Worm (Caenorhabditis elegans) whole organism, L1 larva: Measurements from ENCODE around the gene fbf-2.

ENCODE experiments used
- C04F5.9 ChIP-seq: sonication (generic microtip); optimal IDR thresholded peaks from 2 replicates; lab custom pipeline; 2016; ENCODE audit warnings: missing genetic modification characterization, missing compliant biosample characterization
- C16A3.4 ChIP-seq: fragments of 150-350 bp; optimal IDR thresholded peaks from 2 replicates; lab custom pipeline; 2014; ENCODE audit warnings: missing biosample characterization, missing genetic modification characterization
- C34B4.2 ChIP-seq: sonication (generic microtip); optimal IDR thresholded peaks from 2 replicates; lab custom pipeline; 2017; ENCODE audit warnings: mild to moderate bottlenecking, missing genetic modification characterization, missing compliant biosample characterization
- F16B12.6 ChIP-seq: fragments of 150-350 bp; optimal IDR thresholded peaks from 2 replicates; lab custom pipeline; 2014; ENCODE audit warnings: missing biosample characterization, missing genetic modification characterization
- alr-1 ChIP-seq: fragments of 200-800 bp; sonication (Bioruptor generic); optimal IDR thresholded peaks from 2 replicates; lab custom pipeline; 2018; ENCODE audit warnings: borderline replicate concordance, mild to moderate bottlenecking, missing genetic modification characterization, missing compliant biosample characterization
- ama-1 ChIP-seq: fragments of 150-350 bp; optimal IDR thresholded peaks from 2 replicates; lab custom pipeline; 2014
- blmp-1 ChIP-seq: fragments of 150-350 bp; optimal IDR thresholded peaks from 2 replicates; lab custom pipeline; 2014; ENCODE audit warnings: missing biosample characterization, missing genetic modification characterization
- ceh-63 ChIP-seq: fragments of 200-800 bp; sonication (Bioruptor generic); optimal IDR thresholded peaks from 2 replicates; lab custom pipeline; 2018; ENCODE audit warnings: mild to moderate bottlenecking, missing genetic modification characterization, missing compliant biosample characterization
- ceh-88 ChIP-seq: fragments of 200-800 bp; sonication (Bioruptor generic); IDR thresholded peaks from 2 replicates; pipeline ENCODE4 v1.3.6; 2022; ENCODE audit warnings: missing genetic modification characterization, missing compliant biosample characterization
- ceh-90 ChIP-seq: sonication (generic microtip); optimal IDR thresholded peaks from 2 replicates; lab custom pipeline; 2016; ENCODE audit warnings: missing genetic modification characterization, missing compliant biosample characterization
- ces-1 ChIP-seq: fragments of 150-350 bp; optimal IDR thresholded peaks from 2 replicates; lab custom pipeline; 2014; ENCODE audit warnings: missing biosample characterization, missing genetic modification reagents, missing genetic modification characterization
- efl-3 ChIP-seq: fragments of 200-800 bp; sonication (Bioruptor generic); optimal IDR thresholded peaks from 2 replicates; lab custom pipeline; 2018; ENCODE audit warnings: mild to moderate bottlenecking, missing genetic modification characterization, missing compliant biosample characterization
- egl-27 ChIP-seq, 2 experiments: fragments of 150-350 bp in 1 of 2; sonication (generic microtip); optimal IDR thresholded peaks; 3 replicates each; lab custom pipeline; 2017 to 2018; ENCODE audit warnings: missing biosample characterization in 2 of 2, missing genetic modification characterization in 2 of 2, missing genetic modification reagents in 2 of 2
- elt-3 ChIP-seq, 6 experiments: fragments of 150-350 bp in 1 of 6; sonication (generic microtip); optimal IDR thresholded peaks; 2 replicates each; lab custom pipeline; 2017 to 2018; ENCODE audit warnings: missing biosample characterization in 6 of 6, missing genetic modification characterization in 6 of 6, inconsistent platforms in 1 of 6
- ets-5 ChIP-seq: fragments of 200-800 bp; sonication (Bioruptor generic); IDR thresholded peaks from 2 replicates; pipeline ENCODE4 v1.3.6; 2022; ENCODE audit warnings: missing genetic modification characterization, missing compliant biosample characterization
- fkh-10 ChIP-seq: sonication (generic microtip); optimal IDR thresholded peaks from 2 replicates; lab custom pipeline; 2017; ENCODE audit warnings: missing biosample characterization, missing genetic modification reagents, missing genetic modification characterization
- fkh-4 ChIP-seq: sonication (generic microtip); optimal IDR thresholded peaks from 2 replicates; lab custom pipeline; 2016; ENCODE audit warnings: missing compliant biosample characterization, missing genetic modification characterization, borderline replicate concordance
- fos-1 ChIP-seq: fragments of 150-350 bp; optimal IDR thresholded peaks from 2 replicates; lab custom pipeline; 2014; ENCODE audit warnings: missing biosample characterization, missing genetic modification characterization
- hlh-17 ChIP-seq: fragments of 200-800 bp; sonication (Bioruptor generic); optimal IDR thresholded peaks from 2 replicates; lab custom pipeline; 2018; ENCODE audit warnings: missing genetic modification characterization, mild to moderate bottlenecking, missing compliant biosample characterization, moderate library complexity, borderline replicate concordance
- hlh-4 ChIP-seq: sonication (generic microtip); optimal IDR thresholded peaks from 2 replicates; lab custom pipeline; 2016; ENCODE audit warnings: mild to moderate bottlenecking, missing genetic modification characterization, missing compliant biosample characterization
- hpl-2 ChIP-seq: fragments of 150-350 bp; optimal IDR thresholded peaks from 2 replicates; lab custom pipeline; 2014; ENCODE audit warnings: missing biosample characterization, missing genetic modification reagents, missing genetic modification characterization
- irx-1 ChIP-seq: sonication (generic microtip); optimal IDR thresholded peaks from 2 replicates; lab custom pipeline; 2016; ENCODE audit warnings: missing genetic modification characterization, missing compliant biosample characterization
- isw-1 ChIP-seq: fragments of 200-800 bp; sonication (Bioruptor generic); IDR thresholded peaks from 2 replicates; pipeline ENCODE4 v1.3.6; 2022; ENCODE audit warnings: missing genetic modification characterization, missing compliant biosample characterization
- lin-13 ChIP-seq: fragments of 150-350 bp; optimal IDR thresholded peaks from 2 replicates; lab custom pipeline; 2014; ENCODE audit warnings: missing biosample characterization, missing genetic modification reagents, missing genetic modification characterization
- lin-14 ChIP-seq: fragments of 200-800 bp; sonication (Bioruptor generic); optimal IDR thresholded peaks from 2 replicates; lab custom pipeline; 2018; ENCODE audit warnings: mild to moderate bottlenecking, missing genetic modification characterization, moderate library complexity, missing compliant biosample characterization
- lin-15B ChIP-seq: fragments of 150-350 bp; sonication (generic microtip); optimal IDR thresholded peaks from 3 replicates; lab custom pipeline; 2014; ENCODE audit warnings: missing biosample characterization, missing genetic modification characterization
- lir-3 ChIP-seq: sonication (generic microtip); optimal IDR thresholded peaks from 2 replicates; lab custom pipeline; 2016; ENCODE audit warnings: mild to moderate bottlenecking, missing genetic modification characterization, moderate library complexity, missing compliant biosample characterization; ENCODE audit not compliant: poor library complexity
- lsy-2 ChIP-seq, 2 experiments: fragments of 150-350 bp; optimal IDR thresholded peaks; 2 replicates each; lab custom pipeline; 2014; ENCODE audit warnings: missing biosample characterization in 2 of 2, missing genetic modification characterization in 2 of 2
- mab-9 ChIP-seq: fragments of 200-800 bp; sonication (Bioruptor generic); IDR thresholded peaks from 2 replicates; pipeline ENCODE4 v1.3.6; 2022; ENCODE audit warnings: missing genetic modification reagents, missing genetic modification characterization, missing compliant biosample characterization
- mef-2 ChIP-seq: fragments of 150-350 bp; optimal IDR thresholded peaks from 2 replicates; lab custom pipeline; 2014; ENCODE audit warnings: missing biosample characterization, missing genetic modification characterization
- mep-1 ChIP-seq: fragments of 150-350 bp; optimal IDR thresholded peaks from 2 replicates; lab custom pipeline; 2014; ENCODE audit warnings: missing biosample characterization, missing genetic modification characterization
- nhr-11 ChIP-seq: fragments of 150-350 bp; optimal IDR thresholded peaks from 2 replicates; lab custom pipeline; 2014; ENCODE audit warnings: missing biosample characterization, missing genetic modification characterization
- nhr-19 ChIP-seq: fragments of 200-800 bp; sonication (Bioruptor generic); conservative IDR thresholded peaks from 2 replicates; pipeline ENCODE4 v1.3.6; 2022; ENCODE audit warnings: missing genetic modification characterization, missing compliant biosample characterization
- nhr-20 ChIP-seq: sonication (generic microtip); optimal IDR thresholded peaks from 2 replicates; lab custom pipeline; 2016; ENCODE audit warnings: mild to moderate bottlenecking, missing genetic modification characterization, missing compliant biosample characterization
- nhr-28 ChIP-seq: fragments of 150-350 bp; optimal IDR thresholded peaks from 2 replicates; lab custom pipeline; 2014; ENCODE audit warnings: missing biosample characterization, missing genetic modification characterization
- nhr-71 ChIP-seq: sonication (generic microtip); optimal IDR thresholded peaks from 2 replicates; lab custom pipeline; 2016; ENCODE audit warnings: mild to moderate bottlenecking, missing genetic modification characterization, moderate library complexity, missing compliant biosample characterization
- nhr-76 ChIP-seq: sonication (generic microtip); optimal IDR thresholded peaks from 2 replicates; lab custom pipeline; 2017; ENCODE audit warnings: missing biosample characterization, missing genetic modification characterization
- nhr-77 ChIP-seq: fragments of 150-350 bp; optimal IDR thresholded peaks from 2 replicates; lab custom pipeline; 2014; ENCODE audit warnings: missing biosample characterization, missing genetic modification characterization
- nhr-84 ChIP-seq: sonication (generic microtip); optimal IDR thresholded peaks from 2 replicates; lab custom pipeline; 2017; ENCODE audit warnings: missing biosample characterization, missing genetic modification characterization
- nhr-85 ChIP-seq: sonication (generic microtip); peaks from one replicate; lab custom pipeline; 2016; ENCODE audit warnings: missing genetic modification characterization, inconsistent platforms, missing compliant biosample characterization
- nhr-90 ChIP-seq: sonication (generic microtip); optimal IDR thresholded peaks from 2 replicates; lab custom pipeline; 2016; ENCODE audit warnings: mild to moderate bottlenecking, missing genetic modification characterization, missing compliant biosample characterization; ENCODE audit not compliant: poor library complexity
- pqm-1 ChIP-seq: sonication (generic microtip); optimal IDR thresholded peaks from 3 replicates; lab custom pipeline; 2017; ENCODE audit warnings: missing biosample characterization, missing genetic modification characterization
- skn-1 ChIP-seq: fragments of 150-350 bp; optimal IDR thresholded peaks from 2 replicates; lab custom pipeline; 2014; ENCODE audit warnings: missing biosample characterization, missing genetic modification characterization
- snu-23 ChIP-seq: sonication (generic microtip); optimal IDR thresholded peaks from 2 replicates; lab custom pipeline; 2016; ENCODE audit warnings: missing genetic modification characterization, missing compliant biosample characterization
- sox-4 ChIP-seq: sonication (generic microtip); optimal IDR thresholded peaks from 2 replicates; lab custom pipeline; 2016; ENCODE audit warnings: missing genetic modification characterization, missing compliant biosample characterization
- sptf-1 ChIP-seq: fragments of 150-350 bp; optimal IDR thresholded peaks from 2 replicates; lab custom pipeline; 2014; ENCODE audit warnings: missing biosample characterization, missing genetic modification characterization
- sup-37 ChIP-seq: fragments of 200-800 bp; sonication (Bioruptor generic); optimal IDR thresholded peaks from 2 replicates; lab custom pipeline; 2018; ENCODE audit warnings: mild to moderate bottlenecking, missing genetic modification characterization, missing compliant biosample characterization
- tlp-1 ChIP-seq: fragments of 150-350 bp; optimal IDR thresholded peaks from 2 replicates; lab custom pipeline; 2014; ENCODE audit warnings: missing biosample characterization, missing genetic modification characterization
- unc-86 ChIP-seq: sonication (generic microtip); optimal IDR thresholded peaks from 2 replicates; lab custom pipeline; 2016; ENCODE audit warnings: missing genetic modification characterization, missing compliant biosample characterization
- unc-98 ChIP-seq: fragments of 200-800 bp; sonication (Bioruptor generic); IDR thresholded peaks from 2 replicates; pipeline ENCODE4 v1.3.6; 2022; ENCODE audit warnings: missing genetic modification characterization, missing compliant biosample characterization
- xbp-1 ChIP-seq: sonication (generic microtip); optimal IDR thresholded peaks from 2 replicates; lab custom pipeline; 2016; ENCODE audit warnings: missing genetic modification characterization, missing compliant biosample characterization
- zip-4 ChIP-seq: fragments of 200-800 bp; sonication (Bioruptor generic); optimal IDR thresholded peaks from 2 replicates; lab custom pipeline; 2018; ENCODE audit warnings: mild to moderate bottlenecking, missing genetic modification characterization, moderate library complexity, missing compliant biosample characterization
- ztf-11 ChIP-seq, 2 experiments: sonication (generic microtip); optimal IDR thresholded peaks; 2 replicates each; lab custom pipeline; 2016 to 2017; ENCODE audit warnings: missing genetic modification characterization in 2 of 2, missing biosample characterization in 1 of 2, missing compliant biosample characterization in 1 of 2
- ztf-4 ChIP-seq: fragments of 150-350 bp; optimal IDR thresholded peaks from 2 replicates; lab custom pipeline; 2014; ENCODE audit warnings: missing biosample characterization, missing genetic modification characterization

The fbf-2 gene

DNA sequence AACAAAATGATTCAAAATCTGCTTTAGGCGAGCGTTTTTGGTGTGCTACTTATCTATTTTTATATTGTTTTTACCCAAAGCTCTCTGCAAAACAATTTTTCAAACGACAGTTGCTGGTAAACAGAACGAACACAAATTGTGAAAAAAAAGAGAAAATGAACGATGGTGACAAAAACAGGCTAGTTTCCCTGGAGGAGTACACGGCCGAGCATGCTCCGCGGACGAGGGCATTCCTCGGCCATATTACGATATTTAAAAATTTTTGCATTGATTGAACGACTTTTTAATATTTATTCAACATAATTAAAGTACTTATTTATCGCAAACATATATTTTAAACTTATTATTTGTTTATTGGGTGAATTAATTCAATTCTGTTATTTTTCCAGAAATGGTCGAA is 6.2 kb upstream of the fbf-2 start, which contains the start of the genes tpp-2 and rbbp-5:
TSS of gene tpp-2 (minus strand) at position 157 of the 400 bp plus-strand sequence.
TSS of gene rbbp-5 (plus strand) at position 390 of the 400 bp plus-strand sequence.
- TF ChIP-seq tlp-1 (tag; lab: Kevin White, UChicago): no peak
- TF ChIP-seq nhr-28: no peak
- TF ChIP-seq nhr-11 (tag; lab: Kevin White, UChicago): no peak
- TF ChIP-seq irx-1 (tag; lab: Kevin White, UChicago): peak; percentile 58
- TF ChIP-seq fkh-10 (GFP tag; lab: Kevin White, UChicago): no peak
- no peak for TF ChIP-seq ces-1 (GFP tag; lab: Kevin White, UChicago)
- peak; percentile 42 for TF ChIP-seq mep-1 (tag; lab: Kevin White, UChicago)
- TF ChIP-seq hlh-4 (tag; lab: Kevin White, UChicago): no peak
- TF ChIP-seq nhr-85 (tag; lab: Kevin White, UChicago): peak; percentile 82
- no peak for TF ChIP-seq ets-5
- TF ChIP-seq skn-1: peak; percentile 72
- TF ChIP-seq sup-37: no peak
- no peak; the same call in 1 of the 2 replicates for TF ChIP-seq isw-1
- TF ChIP-seq zip-4 (GFP tag; lab: Kevin White, UChicago): no peak
- peak; percentile 66 for TF ChIP-seq nhr-20
- peak; percentile 89 for TF ChIP-seq lir-3 (tag; lab: Kevin White, UChicago)
- peak; percentile 63 to 73 for TF ChIP-seq lsy-2 (tag; optimal IDR thresholded peaks at IDR 0.05; lab: Kevin White, UChicago)
- no peak for TF ChIP-seq egl-27 (tag; optimal IDR thresholded peaks at IDR 0.05; lab: Kevin White, UChicago)
- peak; percentile 66 for TF ChIP-seq xbp-1 (tag; lab: Kevin White, UChicago)
- TF ChIP-seq hlh-17 (GFP tag; lab: Kevin White, UChicago): no peak
- peak; percentile 78 for TF ChIP-seq nhr-71 (tag; lab: Kevin White, UChicago)
- TF ChIP-seq fos-1 (tag; lab: Kevin White, UChicago): no peak
- TF ChIP-seq lin-14: peak; percentile 76
- no peak for TF ChIP-seq ceh-88 (GFP tag; lab: Robert Waterston, UW)
- TF ChIP-seq nhr-84 (tag; lab: Kevin White, UChicago): no peak
- TF ChIP-seq C04F5.9: peak; percentile 50
- 0 out of 2 replicates have a peak, but pooled peaks have one; percentile 33 for TF ChIP-seq mab-9
- TF ChIP-seq nhr-90 (tag; lab: Kevin White, UChicago): peak; percentile 73
- TF ChIP-seq unc-86 (tag; lab: Kevin White, UChicago): peak; percentile 34
- TF ChIP-seq sptf-1: no peak
- TF ChIP-seq blmp-1 (tag; lab: Kevin White, UChicago): peak; percentile 56
- TF ChIP-seq unc-98 (GFP tag; lab: Robert Waterston, UW): no peak
- TF ChIP-seq elt-3 (tag; optimal IDR thresholded peaks at IDR 0.05; lab: Kevin White, UChicago): peak in 1 of 6 experiments; percentile 0
- no peak for TF ChIP-seq nhr-77 (tag; lab: Kevin White, UChicago)
- peak; percentile 80 for TF ChIP-seq ceh-90 (tag; lab: Kevin White, UChicago)
- no peak for TF ChIP-seq hpl-2
- TF ChIP-seq sox-4 (tag; lab: Kevin White, UChicago): no peak
- TF ChIP-seq ztf-11 (tag; optimal IDR thresholded peaks at IDR 0.05; lab: Kevin White, UChicago): peak in 1 of 2 experiments; percentile 82
- no peak for TF ChIP-seq F16B12.6 (tag; lab: Kevin White, UChicago)
- peak; percentile 21 for TF ChIP-seq lin-13 (GFP tag; lab: Kevin White, UChicago)
- TF ChIP-seq mef-2 (tag; lab: Kevin White, UChicago): no peak
- TF ChIP-seq ama-1 (lab: Kevin White, UChicago): no peak
- TF ChIP-seq snu-23 (GFP tag; lab: Kevin White, UChicago): peak; percentile 74
- TF ChIP-seq alr-1 (tag; lab: Kevin White, UChicago): no peak
- TF ChIP-seq pqm-1: no peak
- no peak for TF ChIP-seq C34B4.2
- TF ChIP-seq lin-15B: peak; percentile 6
- TF ChIP-seq ztf-4 (tag; lab: Kevin White, UChicago): no peak
- TF ChIP-seq nhr-76: no peak
- TF ChIP-seq ceh-63 (GFP tag; lab: Kevin White, UChicago): no peak
- no peak for TF ChIP-seq efl-3 (GFP tag; lab: Kevin White, UChicago)
- TF ChIP-seq fkh-4 (tag; lab: Kevin White, UChicago): peak; percentile 66
- peak; percentile 32 for TF ChIP-seq C16A3.4 (tag; lab: Kevin White, UChicago)
- TF ChIP-seq nhr-19 (GFP tag; lab: Robert Waterston, UW): peak; percentile 59
